Worm (Caenorhabditis elegans): ENCODE data around the gene kbp-2.

Gene kbp-2

ce11 chrIII:4895313-4895712 lies 8.4 kb downstream of the kbp-2 start:
- no peak for TF ChIP-seq efl-1 (optimal IDR thresholded peaks at IDR 0.05)
- peak in 1 of 2 experiments; percentile 83 for TF ChIP-seq efl-1 (GFP tag; optimal IDR thresholded peaks at IDR 0.05 in 1 of 2)
- TF ChIP-seq ceh-88 (GFP tag; IDR thresholded peaks at IDR 0.05), result no peak
- no peak for TF ChIP-seq nhr-90 (tag; optimal IDR thresholded peaks at IDR 0.05; ENCODE audit: poor library complexity)
- TF ChIP-seq skn-1 (tag; optimal IDR thresholded peaks at IDR 0.05), result no peak
- no peak for TF ChIP-seq C16A3.4 (tag; optimal IDR thresholded peaks at IDR 0.05)
- peak; percentile 33 for TF ChIP-seq aly-2 (tag; optimal IDR thresholded peaks at IDR 0.05)
- no peak for TF ChIP-seq fkh-4 (tag; optimal IDR thresholded peaks at IDR 0.05; ENCODE audit: borderline replicate concordance)

DNA sequence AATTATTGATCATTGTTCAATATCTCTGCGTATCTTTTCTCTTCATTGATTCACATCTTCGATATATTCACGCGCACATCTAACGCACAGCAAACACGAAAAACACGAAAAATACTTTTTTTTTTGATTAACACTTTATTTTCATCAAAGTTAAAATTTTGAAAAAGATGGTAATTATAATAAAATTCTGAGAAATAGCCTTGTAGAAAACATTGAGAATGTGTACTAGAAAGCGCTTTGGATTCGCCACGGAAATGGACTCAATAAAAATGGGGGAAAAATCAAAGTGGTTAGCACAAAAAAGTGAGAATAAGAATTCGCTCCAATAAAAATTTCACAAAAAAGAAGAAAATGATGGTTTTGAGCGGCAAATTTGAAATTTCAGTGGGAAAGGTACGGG lies 10.1 kb downstream of the kbp-2 start, which contains the start of gene F26F4.6:
Gene F26F4.6, minus strand, starts transcription at position 101 of the 400 bp plus-strand sequence.
- peak; percentile 18 for TF ChIP-seq aly-2 (tag; optimal IDR thresholded peaks at IDR 0.05)
- no peak for TF ChIP-seq F16B12.6 (tag; optimal IDR thresholded peaks at IDR 0.05)
- no peak for TF ChIP-seq unc-62 (GFP tag; optimal IDR thresholded peaks at IDR 0.05)
- no peak for TF ChIP-seq ces-1 (GFP tag; optimal IDR thresholded peaks at IDR 0.05)
- no peak for TF ChIP-seq tbx-2 (tag; optimal IDR thresholded peaks at IDR 0.05)
- no peak for TF ChIP-seq ceh-82 (tag; optimal IDR thresholded peaks at IDR 0.05)
- no peak for TF ChIP-seq xbp-1 (tag; optimal IDR thresholded peaks at IDR 0.05)
- peak in 1 of 2 experiments; percentile 15 for TF ChIP-seq lin-35 (GFP tag; optimal IDR thresholded peaks at IDR 0.05)
- TF ChIP-seq efl-1 (optimal IDR thresholded peaks at IDR 0.05), result no peak
- no peak for TF ChIP-seq efl-1 (GFP tag; optimal IDR thresholded peaks at IDR 0.05 in 1 of 2)
- no peak for TF ChIP-seq lir-3 (tag; optimal IDR thresholded peaks at IDR 0.05; ENCODE audit: poor library complexity)
- no peak for TF ChIP-seq mab-9 (GFP tag; IDR thresholded peaks at IDR 0.05)
- no peak for TF ChIP-seq rnt-1 (tag; optimal IDR thresholded peaks at IDR 0.05)

DNA sequence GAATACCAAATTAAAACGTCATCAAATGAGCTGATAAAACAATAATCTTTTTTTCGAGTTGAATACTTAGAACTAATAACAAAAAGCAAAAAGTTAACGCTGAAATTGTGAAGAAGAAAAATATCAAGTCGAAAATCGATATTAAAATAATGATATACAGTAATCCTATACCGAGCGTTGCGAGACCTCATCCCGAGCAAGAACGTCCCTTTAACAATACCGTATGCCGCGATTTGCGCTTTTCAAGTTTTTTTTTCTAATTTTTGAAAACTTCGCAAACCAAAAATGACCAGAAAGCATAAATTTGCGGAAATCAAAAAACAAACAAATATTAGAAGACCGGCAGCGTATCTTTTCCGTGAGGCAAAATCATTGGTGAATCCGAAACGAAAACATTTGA lies 12.7 kb downstream of the kbp-2 start, which contains the start of gene F26F4.5:
Gene F26F4.5, minus strand, starts transcription at position 256 of the 400 bp plus-strand sequence.
- no peak for TF ChIP-seq nhr-12 (tag; optimal IDR thresholded peaks at IDR 0.05)
- no peak for TF ChIP-seq efl-1 (optimal IDR thresholded peaks at IDR 0.05)
- TF ChIP-seq efl-1 (GFP tag; optimal IDR thresholded peaks at IDR 0.05 in 1 of 2), result no peak
- TF ChIP-seq lin-35 (GFP tag; optimal IDR thresholded peaks at IDR 0.05), result no peak
- TF ChIP-seq aly-2 (tag; optimal IDR thresholded peaks at IDR 0.05), result no peak
- TF ChIP-seq pax-3 (tag; optimal IDR thresholded peaks at IDR 0.05), result no peak
- TF ChIP-seq fkh-4 (tag; optimal IDR thresholded peaks at IDR 0.05; ENCODE audit: borderline replicate concordance), result no peak
- TF ChIP-seq unc-98 (GFP tag; IDR thresholded peaks at IDR 0.05), result no peak
- no peak for TF ChIP-seq C16A3.4 (tag; optimal IDR thresholded peaks at IDR 0.05)
- no peak for TF ChIP-seq F16B12.6 (tag; optimal IDR thresholded peaks at IDR 0.05)
- no peak for TF ChIP-seq zag-1 (tag; optimal IDR thresholded peaks at IDR 0.05)
- TF ChIP-seq nhr-28 (tag; optimal IDR thresholded peaks at IDR 0.05), result no peak
- TF ChIP-seq efl-3 (GFP tag; optimal IDR thresholded peaks at IDR 0.05), result no peak
- no peak for TF ChIP-seq vab-15 (tag; optimal IDR thresholded peaks at IDR 0.05)
- TF ChIP-seq ceh-90 (tag; optimal IDR thresholded peaks at IDR 0.05), result no peak
- no peak for TF ChIP-seq hpl-2 (GFP tag; optimal IDR thresholded peaks at IDR 0.05)
- TF ChIP-seq nhr-85 (tag), result no peak
- no peak for TF ChIP-seq isw-1 (GFP tag; IDR thresholded peaks at IDR 0.05)
- no peak for TF ChIP-seq sptf-1 (tag; optimal IDR thresholded peaks at IDR 0.05)

DNA sequence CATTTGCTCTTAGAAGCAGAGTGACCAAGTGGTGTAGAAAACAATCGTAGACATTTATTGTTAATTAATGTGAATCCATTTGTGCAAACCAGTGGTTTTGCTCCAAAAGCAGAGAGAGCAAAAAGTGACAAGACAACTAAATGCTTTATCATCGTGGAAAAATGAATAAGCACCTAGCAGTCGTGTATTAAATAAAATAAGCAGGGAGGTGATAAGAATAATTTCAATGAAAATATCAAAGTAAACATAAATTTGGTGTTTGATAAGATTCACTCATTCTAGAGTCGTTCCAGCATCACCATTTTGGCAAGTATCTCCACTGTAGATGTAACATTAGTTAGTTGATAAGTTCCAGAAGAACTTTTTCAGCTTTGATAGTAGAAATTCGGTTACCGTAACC lies 16.4 kb downstream of the kbp-2 start, which contains the start of gene clec-6:
Gene clec-6, minus strand, starts transcription at position 154 of the 400 bp plus-strand sequence.
- TF ChIP-seq zip-4 (GFP tag; optimal IDR thresholded peaks at IDR 0.05), result no peak
- peak; percentile 51 for TF ChIP-seq elt-2 (tag; optimal IDR thresholded peaks at IDR 0.05)
- no peak for TF ChIP-seq unc-98 (GFP tag; IDR thresholded peaks at IDR 0.05)
- no peak for TF ChIP-seq efl-3 (GFP tag; optimal IDR thresholded peaks at IDR 0.05)
- TF ChIP-seq egl-13 (tag; optimal IDR thresholded peaks at IDR 0.05), result no peak

DNA sequence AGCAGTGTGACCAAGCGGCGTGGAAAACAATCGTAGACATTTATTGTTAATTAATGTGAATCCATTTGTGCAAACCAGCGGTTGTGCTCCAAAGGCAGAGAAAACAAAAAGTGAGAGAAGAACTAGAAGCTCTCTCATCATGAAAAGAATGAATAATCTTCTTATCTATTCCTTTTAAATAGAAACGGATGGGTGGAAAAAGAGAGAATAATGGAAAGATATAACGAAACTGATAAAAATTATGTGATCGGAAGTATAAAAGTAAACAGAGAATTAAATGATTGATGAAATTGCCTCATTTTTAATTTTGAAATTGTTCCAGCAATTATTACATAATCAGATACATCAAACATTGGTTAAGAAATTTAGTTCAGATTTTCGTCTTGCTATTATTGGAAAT lies 20.3 kb downstream of the kbp-2 start, which contains the start of gene clec-5:
Gene clec-5, minus strand, starts transcription at position 178 of the 400 bp plus-strand sequence.
- TF ChIP-seq elt-2 (tag; optimal IDR thresholded peaks at IDR 0.05), result peak; percentile 40
- no peak for TF ChIP-seq unc-98 (GFP tag; IDR thresholded peaks at IDR 0.05)
- no peak for TF ChIP-seq nhr-84 (tag; optimal IDR thresholded peaks at IDR 0.05)
- TF ChIP-seq unc-30 (tag; optimal IDR thresholded peaks at IDR 0.05), result no peak
- TF ChIP-seq zip-4 (GFP tag; optimal IDR thresholded peaks at IDR 0.05), result no peak
- TF ChIP-seq hpl-2 (GFP tag; optimal IDR thresholded peaks at IDR 0.05), result no peak
- peak; percentile 29 for TF ChIP-seq jun-1 (tag; optimal IDR thresholded peaks at IDR 0.05)
- TF ChIP-seq C34B4.2 (tag; optimal IDR thresholded peaks at IDR 0.05), result no peak
- no peak for TF ChIP-seq pax-3 (tag; optimal IDR thresholded peaks at IDR 0.05)
- no peak for TF ChIP-seq skn-1 (tag; optimal IDR thresholded peaks at IDR 0.05)
- TF ChIP-seq vab-15 (tag; optimal IDR thresholded peaks at IDR 0.05), result no peak

Measured in whole organism, L1 larva.